Worm (Caenorhabditis elegans): ENCODE measurements around the gene Y20C6A.4.

Gene Y20C6A.4

ce11 chrV:17347602-17348001, 32.4 kb upstream of the Y20C6A.4 start, which contains the start of gene skr-5:
TSS of gene skr-5 (plus strand) at chrV:17347902.
- no peak for TF ChIP-seq pha-4 (tag; optimal IDR thresholded peaks at IDR 0.05)
- no peak for TF ChIP-seq lin-11 (tag; optimal IDR thresholded peaks at IDR 0.05)
- no peak for TF ChIP-seq T23F11.4 (GFP tag; optimal IDR thresholded peaks at IDR 0.05)
- TF ChIP-seq C38D4.7 (GFP tag; optimal IDR thresholded peaks at IDR 0.05): no peak
- no peak for TF ChIP-seq hlh-8 (tag; optimal IDR thresholded peaks at IDR 0.05)
- TF ChIP-seq ceh-31 (tag; optimal IDR thresholded peaks at IDR 0.05): no peak
- TF ChIP-seq ceh-30 (tag; optimal IDR thresholded peaks at IDR 0.05): no peak

DNA sequence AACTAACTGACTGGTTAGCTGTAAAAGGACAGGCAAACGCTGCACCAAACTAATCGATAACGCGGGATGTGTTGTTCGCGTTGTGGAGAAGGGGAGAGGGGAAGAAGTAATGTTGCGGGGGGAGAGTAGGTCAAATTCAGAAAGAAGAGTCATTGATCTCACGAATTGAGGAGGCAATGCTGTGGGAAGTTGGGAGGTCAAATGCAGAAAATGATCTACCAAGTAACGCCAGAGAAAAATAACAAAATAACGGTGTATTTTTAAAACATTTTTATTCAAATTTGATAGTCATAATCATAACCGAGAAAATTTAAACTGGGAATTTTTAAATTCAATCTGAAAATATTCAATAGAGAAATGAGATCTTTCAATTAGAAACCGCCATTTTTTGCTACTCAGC, 29.9 kb upstream of the Y20C6A.4 start, which contains the start of gene lsy-27:
Gene lsy-27 (minus strand): TSS at position 101 of the 400 bp plus-strand sequence.
- TF ChIP-seq unc-86 (tag; optimal IDR thresholded peaks at IDR 0.05) (no peak), ceh-18 (tag; optimal IDR thresholded peaks at IDR 0.05) (no peak), lim-6 (tag; optimal IDR thresholded peaks at IDR 0.05) (no peak), ceh-48 (tag; optimal IDR thresholded peaks at IDR 0.05) (no peak), K09A11.1 (tag; optimal IDR thresholded peaks at IDR 0.05; ENCODE audit: insufficient read depth) (no peak), nhr-232 (tag; optimal IDR thresholded peaks at IDR 0.05) (no peak), pros-1 (tag; optimal IDR thresholded peaks at IDR 0.05) (no peak), ceh-30 (tag; optimal IDR thresholded peaks at IDR 0.05) (no peak), ceh-19 (GFP tag; optimal IDR thresholded peaks at IDR 0.05) (no peak), hlh-8 (tag; optimal IDR thresholded peaks at IDR 0.05) (no peak), C38D4.7 (GFP tag; optimal IDR thresholded peaks at IDR 0.05) (no peak), fkh-6 (tag; optimal IDR thresholded peaks at IDR 0.05) (no peak), pat-9 (tag; optimal IDR thresholded peaks at IDR 0.05) (no peak), sox-2 (GFP tag; IDR thresholded peaks at IDR 0.05) (no peak), ceh-2 (tag; optimal IDR thresholded peaks at IDR 0.05) (no peak), ztf-16 (tag; optimal IDR thresholded peaks at IDR 0.05) (no peak), T23F11.4 (GFP tag; optimal IDR thresholded peaks at IDR 0.05) (no peak), hlh-6 (tag; optimal IDR thresholded peaks at IDR 0.05) (no peak), ahr-1 (tag; optimal IDR thresholded peaks at IDR 0.05) (no peak)

DNA sequence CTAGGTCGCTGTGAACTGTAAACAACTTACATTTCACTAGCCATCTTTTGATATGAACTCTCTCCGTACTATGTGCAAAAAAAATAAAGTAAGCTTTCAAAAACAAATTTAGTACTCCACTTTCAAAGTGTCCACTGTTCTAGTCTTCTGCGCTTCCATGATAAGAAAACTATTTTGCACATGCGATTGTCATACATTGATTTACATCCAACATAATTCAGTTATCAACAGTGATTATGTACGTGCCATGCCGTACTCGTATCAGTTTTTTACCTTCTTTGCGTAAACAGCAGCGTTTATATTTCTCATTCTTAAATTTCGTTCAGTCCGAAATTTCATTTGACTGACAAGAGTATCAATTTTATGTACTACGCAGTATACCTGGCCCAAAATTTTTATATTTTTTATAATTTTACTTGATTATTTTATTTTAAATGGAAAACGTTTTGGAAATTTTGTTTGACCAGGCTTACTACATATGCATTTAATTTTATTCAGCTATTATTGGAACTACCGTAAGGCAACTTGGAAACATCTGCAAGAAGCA, 27.1 kb upstream of the Y20C6A.4 start, which contains the start of the genes fbxa-134 and F47H4.2:
Gene fbxa-134 (minus strand): TSS at position 44 of the 547 bp plus-strand sequence.
Gene F47H4.2 (plus strand): TSS at position 497 of the 547 bp plus-strand sequence.
- peak; percentile 70 for TF ChIP-seq elt-2 (tag; optimal IDR thresholded peaks at IDR 0.05)
- no peak for TF ChIP-seq odd-2 (tag; optimal IDR thresholded peaks at IDR 0.05)
- no peak for TF ChIP-seq hlh-15 (tag; optimal IDR thresholded peaks at IDR 0.05)
- no peak for TF ChIP-seq dve-1 (tag; optimal IDR thresholded peaks at IDR 0.05)
- no peak for TF ChIP-seq T23F11.4 (GFP tag; optimal IDR thresholded peaks at IDR 0.05)

DNA sequence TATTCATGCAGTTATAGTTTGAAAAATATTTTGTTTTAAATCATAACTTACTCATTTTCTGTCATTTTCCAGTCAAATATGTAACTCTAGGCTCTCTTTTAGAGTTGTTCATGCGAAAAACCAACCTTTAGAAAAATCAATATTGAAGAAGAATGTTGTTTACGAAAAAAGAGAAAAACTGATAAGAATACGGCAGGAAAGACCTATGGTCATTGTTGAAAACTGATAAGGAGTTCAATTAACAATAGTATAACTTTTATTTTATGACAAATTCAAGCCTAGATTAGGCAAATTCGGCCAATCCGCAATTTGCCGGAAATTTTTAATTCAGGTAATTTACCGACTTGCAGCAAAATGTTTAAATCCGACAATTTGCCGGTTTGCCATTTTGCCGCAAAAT, 3.4 kb upstream of the Y20C6A.4 start, which contains the start of gene Y20C6A.1:
Gene Y20C6A.1 (minus strand): TSS at position 107 of the 400 bp plus-strand sequence.
- no peak for TF ChIP-seq sox-2 (GFP tag; IDR thresholded peaks at IDR 0.05)
- TF ChIP-seq ceh-24 (tag; optimal IDR thresholded peaks at IDR 0.05): no peak
- TF ChIP-seq pag-3 (tag; optimal IDR thresholded peaks at IDR 0.05; ENCODE audit: borderline replicate concordance): no peak
- TF ChIP-seq F13H6.1 (tag; optimal IDR thresholded peaks at IDR 0.05): no peak
- no peak for TF ChIP-seq hlh-13 (GFP tag; optimal IDR thresholded peaks at IDR 0.05)
- no peak for TF ChIP-seq madf-2 (tag; optimal IDR thresholded peaks at IDR 0.05)
- TF ChIP-seq ceh-48 (tag; optimal IDR thresholded peaks at IDR 0.05): no peak
- TF ChIP-seq ceh-45 (GFP tag; IDR thresholded peaks at IDR 0.05): no peak
- TF ChIP-seq sox-4 (tag; optimal IDR thresholded peaks at IDR 0.05): no peak
- TF ChIP-seq elt-2 (tag; optimal IDR thresholded peaks at IDR 0.05): no peak
- no peak for TF ChIP-seq syd-9 (tag; optimal IDR thresholded peaks at IDR 0.05)
- TF ChIP-seq ceh-2 (tag; optimal IDR thresholded peaks at IDR 0.05): no peak
- TF ChIP-seq T23F11.4 (GFP tag; optimal IDR thresholded peaks at IDR 0.05): no peak
- TF ChIP-seq dmd-4 (tag; optimal IDR thresholded peaks at IDR 0.05; ENCODE audit: borderline replicate concordance): no peak
- TF ChIP-seq unc-86 (tag; optimal IDR thresholded peaks at IDR 0.05): no peak
